Worm (Caenorhabditis elegans) whole organism, mixed stage, embryonic: ENCODE data around the gene str-164.

Experiments
- ces-1 ChIP-seq: fragments of 150-350 bp; optimal IDR thresholded peaks from 2 replicates; lab custom pipeline; 2014; ENCODE audit warnings: missing biosample characterization, missing genetic modification reagents, missing genetic modification characterization
- mep-1 ChIP-seq: fragments of 150-350 bp; optimal IDR thresholded peaks from 2 replicates; lab custom pipeline; 2017; ENCODE audit warnings: missing biosample characterization, missing genetic modification reagents, missing genetic modification characterization, inconsistent platforms
- nhr-28 ChIP-seq: fragments of 150-350 bp; optimal IDR thresholded peaks from 2 replicates; lab custom pipeline; 2014; ENCODE audit warnings: missing biosample characterization, missing genetic modification characterization
- ztf-11 ChIP-seq: fragments of 150-350 bp; optimal IDR thresholded peaks from 2 replicates; lab custom pipeline; 2014; ENCODE audit warnings: missing biosample characterization, missing genetic modification characterization

DNA sequence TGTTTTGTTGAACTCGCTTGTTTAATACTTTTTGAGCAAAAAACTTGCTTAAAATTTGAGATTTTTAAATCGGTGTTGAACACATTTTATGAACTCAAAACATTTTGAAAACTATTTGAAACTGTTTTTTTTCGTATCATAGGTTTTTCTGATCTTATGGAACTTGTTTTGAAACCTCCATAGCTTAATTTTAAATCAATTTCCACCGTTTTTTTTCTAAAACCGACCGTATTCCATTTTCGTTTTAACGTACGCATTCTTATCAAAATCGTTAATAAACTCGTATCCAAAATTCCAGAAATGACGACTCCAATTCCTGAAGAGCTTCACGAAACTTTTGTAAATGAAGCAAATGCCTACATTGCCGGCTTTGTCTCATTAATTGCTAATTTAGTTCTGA, 47.8 kb downstream of the str-164 start, which contains the start of gene srm-2:
- TF ChIP-seq nhr-28 (tag; lab: Kevin White, UChicago) (no peak), ztf-11 (tag; lab: Kevin White, UChicago) (no peak), mep-1 (tag; lab: Kevin White, UChicago) (no peak), ces-1 (GFP tag; lab: Kevin White, UChicago) (no peak)
